Worm (Caenorhabditis elegans) whole organism, early embryonic: Measurements from ENCODE around the gene F32B6.4.

Experiments used
- B0310.2 ChIP-seq: sonication (generic microtip); optimal IDR thresholded peaks from 2 replicates; lab custom pipeline; 2016; ENCODE audit warnings: mild to moderate bottlenecking, missing genetic modification characterization, missing compliant biosample characterization
- F13C5.2 ChIP-seq: sonication (generic microtip); optimal IDR thresholded peaks from 2 replicates; lab custom pipeline; 2017; ENCODE audit warnings: mild to moderate bottlenecking, missing genetic modification characterization, inconsistent platforms, missing compliant biosample characterization
- ama-1 ChIP-seq: fragments of 150-350 bp; optimal IDR thresholded peaks from 2 replicates; lab custom pipeline; 2014
- ceh-36 ChIP-seq: sonication (generic microtip); optimal IDR thresholded peaks from 2 replicates; lab custom pipeline; 2016; ENCODE audit warnings: missing genetic modification characterization, inconsistent platforms, missing compliant biosample characterization
- ets-7 ChIP-seq: sonication (generic microtip); optimal IDR thresholded peaks from 2 replicates; lab custom pipeline; 2016; ENCODE audit warnings: missing genotype, missing genetic modification characterization, missing compliant biosample characterization
- flt-1 ChIP-seq: fragments of 200-800 bp; sonication (Bioruptor generic); IDR thresholded peaks from 2 replicates; pipeline ENCODE4 v1.3.6; 2022; ENCODE audit warnings: missing genetic modification characterization, missing compliant biosample characterization
- hmg-4 ChIP-seq: fragments of 200-800 bp; sonication (Bioruptor generic); optimal IDR thresholded peaks from 2 replicates; lab custom pipeline; 2018; ENCODE audit warnings: mild to moderate bottlenecking, missing genetic modification characterization, missing compliant biosample characterization
- scrt-1 ChIP-seq: fragments of 200-800 bp; sonication (Bioruptor generic); IDR thresholded peaks from 2 replicates; pipeline ENCODE4 v1.3.6; 2022; ENCODE audit warnings: missing genetic modification characterization, missing compliant biosample characterization
- sea-1 ChIP-seq: fragments of 200-800 bp; sonication (Bioruptor generic); conservative IDR thresholded peaks from 2 replicates; pipeline ENCODE4 v1.3.6; 2022; ENCODE audit warnings: missing genetic modification characterization, missing compliant biosample characterization
- tbx-11 ChIP-seq: fragments of 200-800 bp; sonication (Bioruptor generic); IDR thresholded peaks from 2 replicates; pipeline ENCODE4 v1.3.6; 2022; ENCODE audit warnings: missing genetic modification characterization, missing compliant biosample characterization

- TF ChIP-seq F13C5.2 (tag; lab: Kevin White, UChicago): no peak
- no peak for TF ChIP-seq tbx-11 (GFP tag; lab: Robert Waterston, UW)
- no peak for TF ChIP-seq flt-1
- TF ChIP-seq ama-1 (lab: Kevin White, UChicago): no peak
- no peak for TF ChIP-seq ets-7 (tag; lab: Kevin White, UChicago)
- no peak for TF ChIP-seq ceh-36 (tag; lab: Kevin White, UChicago)
- no peak for TF ChIP-seq hmg-4 (GFP tag; lab: Kevin White, UChicago)
- no peak for TF ChIP-seq sea-1 (GFP tag; lab: Robert Waterston, UW)
- no peak for TF ChIP-seq scrt-1 (GFP tag; lab: Robert Waterston, UW)
- TF ChIP-seq B0310.2 (tag; lab: Kevin White, UChicago): no peak
These were observed 50.8 kb downstream of the F32B6.4 start, which contains the start of the genes kin-24 and msp-56 for ce11 chrIV:9840984-9841590.
